Fruit fly (Drosophila melanogaster): ENCODE results near the gene Rnb.

Rnb gene

DNA sequence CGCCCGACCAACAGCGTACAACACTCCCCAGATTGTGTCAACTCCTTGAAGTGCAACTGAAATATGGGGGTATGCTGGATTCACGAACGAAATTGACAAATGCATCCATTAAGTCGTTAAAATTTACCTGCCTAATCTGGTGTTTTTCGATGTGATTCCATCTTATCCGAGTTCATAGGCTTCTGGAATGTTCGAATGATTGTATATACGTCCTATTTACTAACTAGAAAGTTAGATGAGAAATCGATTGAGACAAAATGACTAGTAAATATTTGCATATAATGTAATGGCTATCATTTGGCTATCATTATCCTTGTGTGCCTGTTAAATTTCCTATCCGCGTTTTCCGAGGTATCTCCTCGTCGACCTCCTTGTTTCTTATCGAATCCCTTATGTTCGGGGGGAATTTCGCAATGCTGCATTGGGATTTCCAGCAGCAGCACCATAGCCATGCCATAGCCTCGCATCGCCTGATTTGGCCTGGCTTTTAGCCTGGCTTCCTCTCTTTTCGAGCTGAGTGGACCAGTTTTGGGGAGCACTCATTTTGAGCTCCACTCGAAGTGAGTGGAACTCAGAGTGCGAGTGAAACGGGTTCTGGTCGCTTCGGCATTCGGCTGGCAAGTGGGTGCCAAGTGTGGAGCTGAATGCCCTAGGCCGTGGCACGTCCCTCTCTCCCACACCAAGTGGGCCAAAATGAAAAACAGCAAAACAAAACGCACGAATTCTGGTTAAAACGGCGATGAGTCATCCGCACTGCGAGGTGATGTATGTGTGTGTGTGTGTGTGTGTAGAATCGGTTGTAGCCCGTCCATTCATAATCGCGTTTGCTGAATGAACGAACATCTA lies 20.8 kb downstream of the Rnb start (continued):
- TF ChIP-seq Hr4 (GFP tag; optimal IDR thresholded peaks at IDR 0.05), result peak; percentile 39
- TF ChIP-seq spab (GFP tag; optimal IDR thresholded peaks at IDR 0.05), result peak; percentile 34
- TF ChIP-seq CG11294 (GFP tag; IDR thresholded peaks at IDR 0.05), result no peak
- peak; percentile 45 for TF ChIP-seq CG6792 (GFP tag; optimal IDR thresholded peaks at IDR 0.05)
- TF ChIP-seq Hr39 (GFP tag; optimal IDR thresholded peaks at IDR 0.05), result peak; percentile 76
- peak; percentile 64 for TF ChIP-seq OdsH (GFP tag; optimal IDR thresholded peaks at IDR 0.05)
- peak; percentile 50 for TF ChIP-seq acj6 (GFP tag; optimal IDR thresholded peaks at IDR 0.05)
- TF ChIP-seq Blimp-1 (GFP tag; optimal IDR thresholded peaks at IDR 0.05), result peak; percentile 36
- TF ChIP-seq CG11762 (GFP tag; optimal IDR thresholded peaks at IDR 0.05; ENCODE audit: insufficient read depth), result peak; percentile 3
- peak; percentile 83 for TF ChIP-seq svp (GFP tag)
- peak; percentile 42 for TF ChIP-seq CG32006 (GFP tag; optimal IDR thresholded peaks at IDR 0.05)
- TF ChIP-seq ss (GFP tag; optimal IDR thresholded peaks at IDR 0.05), result peak; percentile 18 to 38
- peak; percentile 64 for TF ChIP-seq Eip75B (GFP tag; optimal IDR thresholded peaks at IDR 0.05)
- peak; percentile 23 for TF ChIP-seq Sox15 (GFP tag; optimal IDR thresholded peaks at IDR 0.05)
- TF ChIP-seq lz (GFP tag; optimal IDR thresholded peaks at IDR 0.05), result peak; percentile 74
- TF ChIP-seq Ets96B (tag; optimal IDR thresholded peaks at IDR 0.05), result peak; percentile 47
- peak; percentile 20 for TF ChIP-seq dsx (GFP tag; optimal IDR thresholded peaks at IDR 0.05; ENCODE audit: poor library complexity, severe bottlenecking)
- peak; percentile 54 for TF ChIP-seq cyc (GFP tag; optimal IDR thresholded peaks at IDR 0.05)
- TF ChIP-seq Met (GFP tag; optimal IDR thresholded peaks at IDR 0.05), result peak; percentile 73
- no peak for TF ChIP-seq Eip93F (GFP tag; optimal IDR thresholded peaks at IDR 0.05)
- peak; percentile 53; the same call in 2 of the 3 replicates for TF ChIP-seq CG6163 (GFP tag; IDR thresholded peaks at IDR 0.05)
- peak; percentile 63 for TF ChIP-seq pdm3 (GFP tag; optimal IDR thresholded peaks at IDR 0.05)
- peak; percentile 80 for TF ChIP-seq esn (GFP tag; optimal IDR thresholded peaks at IDR 0.05)
- peak; percentile 60 for TF ChIP-seq CG3919 (GFP tag; optimal IDR thresholded peaks at IDR 0.05)
- peak; percentile 65 for TF ChIP-seq CG31627 (GFP tag; optimal IDR thresholded peaks at IDR 0.05)
- no peak for TF ChIP-seq fd85E (GFP tag; optimal IDR thresholded peaks at IDR 0.05)
- no peak for TF ChIP-seq fkh (GFP tag; optimal IDR thresholded peaks at IDR 0.05)
- peak; percentile 63 for TF ChIP-seq CG10631 (GFP tag; optimal IDR thresholded peaks at IDR 0.05)
- TF ChIP-seq Hr38 (GFP tag; optimal IDR thresholded peaks at IDR 0.05), result no peak

dm6 chr3R:29777213-29777612 lies 21.9 kb downstream of the Rnb start:
- TF ChIP-seq eg (GFP tag; IDR thresholded peaks at IDR 0.05) (0 out of 3 replicates have a peak, but pooled peaks have one; percentile 20), Eip78C (GFP tag) (peak; percentile 13), svp (GFP tag) (peak; percentile 40), CG8632 (GFP tag; optimal IDR thresholded peaks at IDR 0.05) (no peak)

- TF ChIP-seq CG3919 (GFP tag; optimal IDR thresholded peaks at IDR 0.05), result peak; percentile 31
- peak; percentile 25 for TF ChIP-seq cyc (GFP tag; optimal IDR thresholded peaks at IDR 0.05)
- peak; percentile 29 for TF ChIP-seq esn (GFP tag; optimal IDR thresholded peaks at IDR 0.05)
- TF ChIP-seq Eip75B (GFP tag; optimal IDR thresholded peaks at IDR 0.05), result peak; percentile 8
- peak; percentile 70 for TF ChIP-seq Eip93F (GFP tag; optimal IDR thresholded peaks at IDR 0.05)
- TF ChIP-seq CG11902 (GFP tag; optimal IDR thresholded peaks at IDR 0.05), result no peak
- peak; percentile 6 for TF ChIP-seq Met (GFP tag; optimal IDR thresholded peaks at IDR 0.05)
- TF ChIP-seq CG6854 (GFP tag; optimal IDR thresholded peaks at IDR 0.05), result peak; percentile 26
- peak; percentile 42 for TF ChIP-seq topi (GFP tag; optimal IDR thresholded peaks at IDR 0.05)
- TF ChIP-seq CG6163 (GFP tag; IDR thresholded peaks at IDR 0.05), result no peak
- TF ChIP-seq spab (GFP tag; optimal IDR thresholded peaks at IDR 0.05), result peak; percentile 5
- peak; percentile 87 for TF ChIP-seq svp (GFP tag)
- TF ChIP-seq lz (GFP tag; optimal IDR thresholded peaks at IDR 0.05), result peak; percentile 10
- TF ChIP-seq Eip78C (GFP tag), result peak; percentile 83
- no peak for TF ChIP-seq Sox14 (GFP tag; optimal IDR thresholded peaks at IDR 0.05)
- TF ChIP-seq ss (GFP tag; optimal IDR thresholded peaks at IDR 0.05), result no peak
Observed at dm6 chr3R:29775755-29776686, 23.1 kb downstream of the Rnb start.

Data from whole organism, prepupa.